Fruit fly (Drosophila melanogaster) whole organism, embryonic: ENCODE measurements around the gene apn.

ENCODE experiments used
- BEAF-32 ChIP-seq: fragments of 200-800 bp; sonication (Bioruptor generic); optimal IDR thresholded peaks from 3 replicates; lab custom pipeline; 2017; ENCODE audit warnings: missing biosample characterization, missing genetic modification characterization, mild to moderate bottlenecking, moderate library complexity, missing genetic modification reagents
- CG10209 ChIP-seq: fragments of 200-800 bp; sonication (Bioruptor generic); optimal IDR thresholded peaks from 3 replicates; lab custom pipeline; 2017; ENCODE audit warnings: missing biosample characterization, mild to moderate bottlenecking, missing genetic modification characterization, missing genetic modification reagents
- CG12104 ChIP-seq: fragments of 200-800 bp; sonication (Bioruptor generic); optimal IDR thresholded peaks from 3 replicates; lab custom pipeline; 2016; ENCODE audit warnings: missing biosample characterization, missing genetic modification characterization
- CG12155 ChIP-seq: fragments of 200-800 bp; sonication (Bioruptor generic); optimal IDR thresholded peaks from 3 replicates; lab custom pipeline; 2016; ENCODE audit warnings: missing biosample characterization, missing genetic modification characterization
- CG13775 ChIP-seq: fragments of 200-800 bp; sonication (Bioruptor generic); optimal IDR thresholded peaks from 3 replicates; lab custom pipeline; 2017; ENCODE audit warnings: missing biosample characterization, mild to moderate bottlenecking, missing genetic modification characterization
- CG14050 ChIP-seq: fragments of 200-800 bp; sonication (Bioruptor generic); IDR thresholded peaks from 3 replicates; pipeline ENCODE4 v1.3.6; 2022; ENCODE audit warnings: missing biosample characterization, missing genetic modification characterization
- CG2199 ChIP-seq: fragments of 200-800 bp; sonication (Bioruptor generic); IDR thresholded peaks from 3 replicates; pipeline ENCODE4 v1.3.6; 2022; ENCODE audit warnings: missing biosample characterization, missing genetic modification characterization
- CG30431 ChIP-seq: fragments of 200-800 bp; sonication (Bioruptor generic); optimal IDR thresholded peaks from 2 replicates; lab custom pipeline; 2017; ENCODE audit warnings: missing biosample characterization, missing genetic modification characterization
- CG31224 ChIP-seq: fragments of 200-800 bp; sonication (Bioruptor generic); IDR thresholded peaks from 2 replicates; pipeline ENCODE4 v1.3.6; 2022; ENCODE audit warnings: missing biosample characterization, missing genetic modification characterization
- CG32772 ChIP-seq: fragments of 200-800 bp; sonication (Bioruptor generic); IDR thresholded peaks from 2 replicates; pipeline ENCODE4 v1.3.6; 2022; ENCODE audit warnings: missing biosample characterization, missing genetic modification characterization
- CG34422 ChIP-seq: fragments of 200-800 bp; sonication (Bioruptor generic); IDR thresholded peaks from 3 replicates; pipeline ENCODE4 v1.3.6; 2022; ENCODE audit warnings: missing biosample characterization, missing genetic modification characterization
- CG3995 ChIP-seq: fragments of 200-800 bp; sonication (Bioruptor generic); optimal IDR thresholded peaks from 3 replicates; lab custom pipeline; 2016; ENCODE audit warnings: missing biosample characterization, missing genetic modification characterization
- CG43689 ChIP-seq: fragments of 200-800 bp; sonication (Bioruptor generic); IDR thresholded peaks from 2 replicates; pipeline ENCODE4 v1.3.6; 2022; ENCODE audit warnings: missing biosample characterization, missing genetic modification characterization
- CG4617 ChIP-seq: fragments of 200-800 bp; sonication (Bioruptor generic); optimal IDR thresholded peaks from 3 replicates; lab custom pipeline; 2016; ENCODE audit warnings: missing biosample characterization, missing genetic modification characterization, borderline replicate concordance
- CG6654 ChIP-seq: fragments of 200-800 bp; sonication (Bioruptor generic); optimal IDR thresholded peaks from 2 replicates; lab custom pipeline; 2017; ENCODE audit warnings: missing biosample characterization, mild to moderate bottlenecking, missing genetic modification characterization
- CG6813 ChIP-seq: fragments of 200-800 bp; sonication (Bioruptor generic); optimal IDR thresholded peaks from 2 replicates; lab custom pipeline; 2017; ENCODE audit warnings: missing biosample characterization, missing genetic modification characterization, mild to moderate bottlenecking, moderate library complexity, missing genetic modification reagents
- CG7928 ChIP-seq: fragments of 200-800 bp; sonication (Bioruptor generic); optimal IDR thresholded peaks from 2 replicates; lab custom pipeline; 2017; ENCODE audit warnings: missing biosample characterization, mild to moderate bottlenecking, missing genetic modification characterization
- CG7987 ChIP-seq: fragments of 200-800 bp; sonication (Bioruptor generic); optimal IDR thresholded peaks from 2 replicates; lab custom pipeline; 2018; ENCODE audit warnings: missing biosample characterization, mild to moderate bottlenecking, missing genetic modification characterization, moderate library complexity
- D19A ChIP-seq: fragments of 200-800 bp; optimal IDR thresholded peaks from 3 replicates; lab custom pipeline; 2019; ENCODE audit warnings: missing biosample characterization, mild to moderate bottlenecking, missing genetic modification characterization, moderate library complexity
- D19B ChIP-seq: fragments of 200-800 bp; sonication (Bioruptor generic); optimal IDR thresholded peaks from 2 replicates; lab custom pipeline; 2017; ENCODE audit warnings: missing biosample characterization, mild to moderate bottlenecking, missing genetic modification characterization
- Dip3 ChIP-seq: fragments of 200-800 bp; sonication (Bioruptor generic); optimal IDR thresholded peaks from 3 replicates; lab custom pipeline; 2016; ENCODE audit warnings: missing biosample characterization, missing genetic modification characterization
- Dp ChIP-seq: fragments of 200-800 bp; sonication (Bioruptor generic); optimal IDR thresholded peaks from 2 replicates; lab custom pipeline; 2018; ENCODE audit warnings: missing biosample characterization, mild to moderate bottlenecking, missing genetic modification characterization, moderate library complexity
- Med ChIP-seq: fragments of 200-800 bp; sonication (Bioruptor generic); peaks from one replicate; lab custom pipeline; 2016; ENCODE audit warnings: missing biosample characterization, missing genetic modification characterization, mild to moderate bottlenecking, inconsistent platforms, moderate library complexity
- NC2α ChIP-seq: fragments of 200-800 bp; sonication (Bioruptor generic); optimal IDR thresholded peaks from 2 replicates; lab custom pipeline; 2016; ENCODE audit warnings: missing biosample characterization, missing genetic modification characterization
- Rfx ChIP-seq: fragments of 200-800 bp; sonication (Bioruptor generic); IDR thresholded peaks from 2 replicates; pipeline ENCODE4 v1.3.6; 2022; ENCODE audit warnings: missing biosample characterization, missing genetic modification characterization
- Side ChIP-seq: fragments of 200-800 bp; sonication (Bioruptor generic); optimal IDR thresholded peaks from 2 replicates; lab custom pipeline; 2016; ENCODE audit warnings: missing biosample characterization, missing genetic modification characterization
- Sox102F ChIP-seq: fragments of 200-800 bp; sonication (Bioruptor generic); optimal IDR thresholded peaks from 2 replicates; lab custom pipeline; 2018; ENCODE audit warnings: missing biosample characterization, mild to moderate bottlenecking, missing genetic modification characterization, moderate library complexity
- TFAM ChIP-seq: fragments of 200-800 bp; sonication (Bioruptor generic); optimal IDR thresholded peaks from 2 replicates; lab custom pipeline; 2017; ENCODE audit warnings: missing biosample characterization, missing genetic modification characterization, inconsistent platforms
- Xbp1 ChIP-seq: fragments of 200-800 bp; sonication (Bioruptor generic); optimal IDR thresholded peaks from 3 replicates; lab custom pipeline; 2016; ENCODE audit warnings: missing biosample characterization, mild to moderate bottlenecking, missing genetic modification characterization
- abd-A ChIP-seq: fragments of 200-800 bp; sonication (Bioruptor generic); optimal IDR thresholded peaks from 3 replicates; lab custom pipeline; 2019; ENCODE audit warnings: missing biosample characterization, mild to moderate bottlenecking, missing genetic modification characterization, moderate library complexity
- ara ChIP-seq: fragments of 200-800 bp; sonication (Bioruptor generic); IDR thresholded peaks from 2 replicates; pipeline ENCODE4 v1.3.6; 2022; ENCODE audit warnings: missing biosample characterization, missing genetic modification characterization
- crol ChIP-seq: fragments of 200-800 bp; sonication (Bioruptor generic); IDR thresholded peaks from 2 replicates; pipeline ENCODE4 v1.3.6; 2022; ENCODE audit warnings: missing biosample characterization, missing genetic modification characterization
- dysf ChIP-seq: fragments of 200-800 bp; sonication (Bioruptor generic); IDR thresholded peaks from 3 replicates; pipeline ENCODE4 v1.3.6; 2022; ENCODE audit warnings: missing biosample characterization, missing genetic modification characterization
- gcm2 ChIP-seq: fragments of 200-800 bp; sonication (Bioruptor generic); optimal IDR thresholded peaks from 2 replicates; lab custom pipeline; 2016; ENCODE audit warnings: missing biosample characterization, missing genetic modification characterization
- grn ChIP-seq: fragments of 200-800 bp; sonication (Bioruptor generic); optimal IDR thresholded peaks from 3 replicates; lab custom pipeline; 2017; ENCODE audit warnings: missing biosample characterization, missing genetic modification characterization
- ham ChIP-seq: fragments of 200-800 bp; sonication (Bioruptor generic); IDR thresholded peaks from 2 replicates; pipeline ENCODE4 v1.3.6; 2022; ENCODE audit warnings: missing biosample characterization, missing genetic modification characterization
- kay ChIP-seq: fragments of 200-800 bp; sonication (Bioruptor generic); optimal IDR thresholded peaks from 2 replicates; lab custom pipeline; 2016; ENCODE audit warnings: missing biosample characterization, missing genetic modification characterization
- ken ChIP-seq: fragments of 200-800 bp; sonication (Bioruptor generic); IDR thresholded peaks from 3 replicates; pipeline ENCODE4 v1.3.6; 2022; ENCODE audit warnings: missing biosample characterization, missing genetic modification characterization
- kni ChIP-seq: fragments of 200-800 bp; sonication (Bioruptor generic); optimal IDR thresholded peaks from 3 replicates; lab custom pipeline; 2017; ENCODE audit warnings: mild to moderate bottlenecking, missing biosample characterization, missing genetic modification reagents, missing genetic modification characterization
- knrl ChIP-seq: fragments of 200-800 bp; sonication (Bioruptor generic); IDR thresholded peaks from 3 replicates; pipeline ENCODE4 v1.3.6; 2022; ENCODE audit warnings: missing biosample characterization, missing genetic modification characterization; ENCODE audit not compliant: partially characterized antibody
- lab ChIP-seq: fragments of 200-800 bp; sonication (Bioruptor generic); optimal IDR thresholded peaks from 3 replicates; lab custom pipeline; 2017; ENCODE audit warnings: missing biosample characterization, missing genetic modification characterization, mild to moderate bottlenecking, moderate library complexity, missing genetic modification reagents
- lov ChIP-seq, 2 experiments: fragments of 200-800 bp in 1 of 2; fragments of >200 bp in 1 of 2; sonication (Bioruptor generic) in 1 of 2; IDR thresholded peaks in 1 of 2; optimal IDR thresholded peaks in 1 of 2; 2 replicates in 1 of 2; 3 replicates in 1 of 2; pipeline versions ENCODE4 v1.3.6 to Lab custom; 2017 to 2022; ENCODE audit warnings: missing biosample characterization in 1 of 2, missing genetic modification characterization in 1 of 2
- nau ChIP-seq: fragments of 200-800 bp; sonication (Bioruptor generic); optimal IDR thresholded peaks from 3 replicates; lab custom pipeline; 2017; ENCODE audit warnings: missing biosample characterization, mild to moderate bottlenecking, missing genetic modification characterization, missing genetic modification reagents
- pita ChIP-seq: fragments of 200-800 bp; sonication (Bioruptor generic); optimal IDR thresholded peaks from 2 replicates; lab custom pipeline; 2017; ENCODE audit warnings: missing biosample characterization, mild to moderate bottlenecking, missing genetic modification characterization
- row ChIP-seq: fragments of 200-800 bp; sonication (Bioruptor generic); IDR thresholded peaks from 3 replicates; pipeline ENCODE4 v1.3.6; 2022; ENCODE audit warnings: missing biosample characterization, missing genetic modification characterization
- sens ChIP-seq: fragments of 200-800 bp; sonication (Bioruptor generic); peaks from one replicate; lab custom pipeline; 2016; ENCODE audit warnings: missing biosample characterization, missing genetic modification characterization
- trh ChIP-seq: fragments of 200-800 bp; sonication (Bioruptor generic); optimal IDR thresholded peaks from 2 replicates; lab custom pipeline; 2016; ENCODE audit warnings: missing biosample characterization, missing genetic modification characterization
- tup ChIP-seq: fragments of 200-800 bp; sonication (Bioruptor generic); optimal IDR thresholded peaks from 2 replicates; lab custom pipeline; 2016; ENCODE audit warnings: missing biosample characterization, mild to moderate bottlenecking, missing genetic modification characterization, moderate library complexity
- zfh1 ChIP-seq: fragments of 200-800 bp; sonication (Bioruptor generic); IDR thresholded peaks from 3 replicates; pipeline ENCODE4 v1.3.6; 2022; ENCODE audit warnings: missing biosample characterization, missing genetic modification characterization

apn gene

dm6 chr3R:13288763-13289312, at the start of gene apn (continued):
- TF ChIP-seq Med (GFP tag; lab: Kevin White, UChicago) (no peak), dysf (0 out of 3 replicates have a peak, but pooled peaks have one; percentile 41), kni (GFP tag; lab: Kevin White, UChicago) (peak; percentile 66), zfh1 (GFP tag; lab: Robert Waterston, UW) (peak; percentile 30; the same call in 1 of the 3 replicates), Sox102F (GFP tag; lab: Kevin White, UChicago) (peak; percentile 55), knrl (GFP tag; lab: Robert Waterston, UW) (no peak), kay (GFP tag; lab: Kevin White, UChicago) (no peak), CG32772 (GFP tag; lab: Robert Waterston, UW) (no peak), abd-A (tag; lab: Kevin White, UChicago) (no peak), grn (GFP tag; lab: Kevin White, UChicago) (no peak), CG7987 (GFP tag; lab: Kevin White, UChicago) (no peak), Xbp1 (GFP tag; lab: Kevin White, UChicago) (peak; percentile 4), D19A (tag; lab: Kevin White, UChicago) (no peak), NC2α (GFP tag; lab: Kevin White, UChicago) (no peak), Rfx (GFP tag; lab: Robert Waterston, UW) (no peak), CG7928 (GFP tag; lab: Kevin White, UChicago) (no peak), CG30431 (GFP tag; lab: Kevin White, UChicago) (no peak), trh (GFP tag; lab: Kevin White, UChicago) (no peak), D19B (no peak), tup (GFP tag; lab: Kevin White, UChicago) (no peak), CG34422 (0 out of 3 replicates have a peak, but pooled peaks have one; percentile 9), Side (GFP tag; lab: Kevin White, UChicago) (no peak), ara (no peak), sens (GFP tag; lab: Kevin White, UChicago) (peak; percentile 83), lab (peak; percentile 23), CG10209 (GFP tag; lab: Kevin White, UChicago) (peak; percentile 11), row (GFP tag; lab: Robert Waterston, UW) (peak; percentile 36; the same call in 1 of the 3 replicates), CG14050 (GFP tag; lab: Robert Waterston, UW) (peak; percentile 31; the same call in 1 of the 3 replicates), CG13775 (GFP tag; lab: Kevin White, UChicago) (no peak), CG6654 (GFP tag; lab: Kevin White, UChicago) (no peak), CG12104 (GFP tag; lab: Kevin White, UChicago) (no peak), gcm2 (GFP tag; lab: Kevin White, UChicago) (no peak)
- TF ChIP-seq, all 482 proteins: peak for 30

dm6 chr3R:13338030-13338429, 49.4 kb upstream of the apn start, which contains the start of gene PK2-R1:
PK2-R1 (plus strand) TSS chr3R:13338330.
- no peak for TF ChIP-seq CG31224 (GFP tag; lab: Robert Waterston, UW)
- no peak for TF ChIP-seq BEAF-32
- TF ChIP-seq CG43689 (GFP tag; lab: Robert Waterston, UW): no peak
- no peak for TF ChIP-seq CG12155 (GFP tag; lab: Kevin White, UChicago)
- no peak for TF ChIP-seq CG6813 (GFP tag; lab: Kevin White, UChicago)
- TF ChIP-seq Dp (GFP tag; lab: Kevin White, UChicago): no peak
- no peak for TF ChIP-seq zfh1 (GFP tag; lab: Robert Waterston, UW)
- TF ChIP-seq nau: no peak
- TF ChIP-seq ken (GFP tag; lab: Robert Waterston, UW): no peak
- no peak for TF ChIP-seq CG3995 (GFP tag; lab: Kevin White, UChicago)
- no peak for TF ChIP-seq lov (optimal IDR thresholded peaks at IDR 0.05; lab: Kevin White, UChicago)
- TF ChIP-seq lov (GFP tag; IDR thresholded peaks at IDR 0.05; lab: Robert Waterston, UW): no peak
- TF ChIP-seq TFAM: no peak
- TF ChIP-seq Dip3 (GFP tag; lab: Kevin White, UChicago): no peak
- TF ChIP-seq pita (GFP tag; lab: Kevin White, UChicago): no peak
- TF ChIP-seq CG2199 (GFP tag; lab: Robert Waterston, UW): no peak
- TF ChIP-seq ham (GFP tag; lab: Robert Waterston, UW): no peak
- no peak for TF ChIP-seq CG4617 (GFP tag; lab: Kevin White, UChicago)
- TF ChIP-seq crol (GFP tag; lab: Robert Waterston, UW): no peak
- TF ChIP-seq, all 482 proteins: peak for 0
